Fruit fly (Drosophila melanogaster) whole organism, prepupa: ENCODE results near the gene CG13071.

Source experiments
- Blimp-1 ChIP-seq: fragments of 200-800 bp; sonication (Bioruptor generic); optimal IDR thresholded peaks from 3 replicates; lab custom pipeline; 2017; ENCODE audit warnings: missing biosample characterization, missing genetic modification characterization, mild to moderate bottlenecking, moderate library complexity, missing genetic modification reagents
- CG10631 ChIP-seq: fragments of 200-800 bp; sonication (Bioruptor generic); optimal IDR thresholded peaks from 2 replicates; lab custom pipeline; 2016; ENCODE audit warnings: missing biosample characterization, missing genetic modification characterization
- CG11294 ChIP-seq: fragments of 200-800 bp; sonication (Bioruptor generic); IDR thresholded peaks from 2 replicates; pipeline ENCODE4 v1.3.6; 2022; ENCODE audit warnings: missing biosample characterization, missing genetic modification characterization
- CG11762 ChIP-seq: fragments of 200-800 bp; sonication (Bioruptor generic); optimal IDR thresholded peaks from 3 replicates; lab custom pipeline; 2016; ENCODE audit warnings: missing biosample characterization, missing genetic modification characterization; ENCODE audit not compliant: insufficient read depth
- CG11902 ChIP-seq: fragments of 200-800 bp; sonication (Bioruptor generic); optimal IDR thresholded peaks from 3 replicates; lab custom pipeline; 2016; ENCODE audit warnings: missing biosample characterization, missing genetic modification characterization
- CG15336 ChIP-seq: fragments of 200-800 bp; sonication (Bioruptor generic); IDR thresholded peaks from 2 replicates; pipeline ENCODE4 v1.3.6; 2022; ENCODE audit warnings: missing biosample characterization, missing genetic modification characterization
- CG1621 ChIP-seq: fragments of 200-800 bp; sonication (Bioruptor generic); optimal IDR thresholded peaks from 3 replicates; lab custom pipeline; 2018; ENCODE audit warnings: missing biosample characterization, mild to moderate bottlenecking, missing genetic modification characterization
- CG16779 ChIP-seq: fragments of 200-800 bp; sonication (Bioruptor generic); optimal IDR thresholded peaks from 3 replicates; lab custom pipeline; 2017; ENCODE audit warnings: missing biosample characterization, mild to moderate bottlenecking, missing genetic modification characterization
- CG32006 ChIP-seq: fragments of 200-800 bp; sonication (Bioruptor generic); optimal IDR thresholded peaks from 3 replicates; lab custom pipeline; 2017; ENCODE audit warnings: missing biosample characterization, mild to moderate bottlenecking, missing genetic modification characterization
- CG3919 ChIP-seq: fragments of 200-800 bp; sonication (Bioruptor generic); optimal IDR thresholded peaks from 3 replicates; lab custom pipeline; 2016; ENCODE audit warnings: missing biosample characterization, missing genetic modification characterization
- CG4318 ChIP-seq: fragments of 200-800 bp; sonication (Bioruptor generic); optimal IDR thresholded peaks from 3 replicates; lab custom pipeline; 2017; ENCODE audit warnings: missing biosample characterization, mild to moderate bottlenecking, missing genetic modification characterization
- CG6163 ChIP-seq: fragments of 200-800 bp; sonication (Bioruptor generic); IDR thresholded peaks from 3 replicates; pipeline ENCODE4 v1.3.6; 2022; ENCODE audit warnings: missing biosample characterization, missing genetic modification characterization
- CG6792 ChIP-seq: fragments of 200-800 bp; sonication (Bioruptor generic); optimal IDR thresholded peaks from 3 replicates; lab custom pipeline; 2016; ENCODE audit warnings: missing biosample characterization, missing genetic modification characterization
- CG6808 ChIP-seq: fragments of 200-800 bp; sonication (Bioruptor generic); optimal IDR thresholded peaks from 3 replicates; lab custom pipeline; 2017; ENCODE audit warnings: missing biosample characterization, missing genetic modification characterization, mild to moderate bottlenecking, moderate library complexity, missing genetic modification reagents
- CG6854 ChIP-seq: fragments of 200-800 bp; sonication (Bioruptor generic); optimal IDR thresholded peaks from 2 replicates; lab custom pipeline; 2017; ENCODE audit warnings: missing biosample characterization, mild to moderate bottlenecking, missing genetic modification characterization
- CG7368 ChIP-seq: fragments of 200-800 bp; sonication (Bioruptor generic); optimal IDR thresholded peaks from 3 replicates; lab custom pipeline; 2016; ENCODE audit warnings: missing biosample characterization, missing genetic modification characterization
- CG8319 ChIP-seq: fragments of 200-800 bp; sonication (Bioruptor generic); optimal IDR thresholded peaks from 3 replicates; lab custom pipeline; 2016; ENCODE audit warnings: missing biosample characterization, missing genetic modification characterization
- CG9139 ChIP-seq: fragments of 200-800 bp; sonication (Bioruptor generic); optimal IDR thresholded peaks from 3 replicates; lab custom pipeline; 2017; ENCODE audit warnings: missing biosample characterization, mild to moderate bottlenecking, missing genetic modification characterization
- Eip75B ChIP-seq: fragments of 200-800 bp; sonication (Bioruptor generic); optimal IDR thresholded peaks from 3 replicates; lab custom pipeline; 2016; ENCODE audit warnings: missing biosample characterization, missing genetic modification characterization
- Eip78C ChIP-seq: fragments of 200-800 bp; sonication (Bioruptor generic); peaks from one replicate; lab custom pipeline; 2016; ENCODE audit warnings: missing biosample characterization, missing genetic modification characterization
- Eip93F ChIP-seq: fragments of 200-800 bp; sonication (Bioruptor generic); optimal IDR thresholded peaks from 2 replicates; lab custom pipeline; 2016; ENCODE audit warnings: missing biosample characterization, mild to moderate bottlenecking, missing genetic modification characterization
- Gug ChIP-seq: fragments of 200-800 bp; sonication (Bioruptor generic); IDR thresholded peaks from 2 replicates; pipeline ENCODE4 v1.3.6; 2022; ENCODE audit warnings: missing biosample characterization, missing genetic modification characterization
- Hr38 ChIP-seq: sonication (Bioruptor generic); optimal IDR thresholded peaks from 2 replicates; lab custom pipeline; 2016; ENCODE audit warnings: missing biosample characterization, missing genetic modification characterization
- Hr39 ChIP-seq: fragments of 200-800 bp; sonication (Bioruptor generic); optimal IDR thresholded peaks from 2 replicates; lab custom pipeline; 2016; ENCODE audit warnings: missing biosample characterization, missing genetic modification characterization
- Lpt ChIP-seq: fragments of 200-800 bp; sonication (Bioruptor generic); optimal IDR thresholded peaks from 3 replicates; lab custom pipeline; 2016; ENCODE audit warnings: missing biosample characterization, missing genetic modification characterization
- Met ChIP-seq: fragments of 200-800 bp; sonication (Bioruptor generic); optimal IDR thresholded peaks from 3 replicates; lab custom pipeline; 2016; ENCODE audit warnings: missing biosample characterization, missing genetic modification characterization
- OdsH ChIP-seq: fragments of 200-800 bp; sonication (Bioruptor generic); optimal IDR thresholded peaks from 3 replicates; lab custom pipeline; 2016; ENCODE audit warnings: missing biosample characterization, missing genetic modification characterization
- Smox ChIP-seq: fragments of 200-800 bp; sonication (Bioruptor generic); optimal IDR thresholded peaks from 3 replicates; lab custom pipeline; 2016; ENCODE audit warnings: missing biosample characterization, missing genetic modification characterization
- Sox102F ChIP-seq: fragments of 200-800 bp; sonication (Bioruptor generic); optimal IDR thresholded peaks from 2 replicates; lab custom pipeline; 2016; ENCODE audit warnings: missing biosample characterization, mild to moderate bottlenecking, missing genetic modification characterization
- Sox15 ChIP-seq: fragments of 200-800 bp; sonication (Bioruptor generic); optimal IDR thresholded peaks from 3 replicates; lab custom pipeline; 2016; ENCODE audit warnings: missing biosample characterization, missing genetic modification characterization
- achi ChIP-seq: fragments of 200-800 bp; sonication (Bioruptor generic); optimal IDR thresholded peaks from 3 replicates; lab custom pipeline; 2016; ENCODE audit warnings: missing biosample characterization, missing genetic modification characterization
- acj6 ChIP-seq: fragments of 200-800 bp; sonication (Bioruptor generic); optimal IDR thresholded peaks from 3 replicates; lab custom pipeline; 2016; ENCODE audit warnings: missing biosample characterization, missing genetic modification characterization
- cyc ChIP-seq: fragments of 200-800 bp; sonication (Bioruptor generic); optimal IDR thresholded peaks from 3 replicates; lab custom pipeline; 2016; ENCODE audit warnings: missing biosample characterization, missing genetic modification characterization
- dac ChIP-seq: fragments of 200-800 bp; sonication (Bioruptor generic); optimal IDR thresholded peaks from 2 replicates; lab custom pipeline; 2017; ENCODE audit warnings: missing biosample characterization, mild to moderate bottlenecking, missing genetic modification characterization
- dsx ChIP-seq: fragments of 200-800 bp; optimal IDR thresholded peaks from 3 replicates; lab custom pipeline; 2019; ENCODE audit warnings: missing biosample characterization, mild to moderate bottlenecking, missing genetic modification characterization, moderate library complexity; ENCODE audit not compliant: poor library complexity, severe bottlenecking
- eg ChIP-seq: fragments of 200-800 bp; sonication (Bioruptor generic); IDR thresholded peaks from 3 replicates; pipeline ENCODE4 v1.3.6; 2022; ENCODE audit warnings: missing biosample characterization, missing genetic modification characterization
- esn ChIP-seq: fragments of 200-800 bp; sonication (Bioruptor generic); optimal IDR thresholded peaks from 2 replicates; lab custom pipeline; 2016; ENCODE audit warnings: missing biosample characterization, mild to moderate bottlenecking, missing genetic modification characterization, moderate library complexity
- fd59A ChIP-seq: fragments of 200-800 bp; sonication (Bioruptor generic); optimal IDR thresholded peaks from 2 replicates; lab custom pipeline; 2017; ENCODE audit warnings: missing biosample characterization, mild to moderate bottlenecking, missing genetic modification characterization, missing genetic modification reagents
- fd85E ChIP-seq: fragments of 200-800 bp; sonication (Bioruptor generic); optimal IDR thresholded peaks from 3 replicates; lab custom pipeline; 2016; ENCODE audit warnings: missing biosample characterization, missing genetic modification characterization
- fkh ChIP-seq: fragments of 200-800 bp; sonication (Bioruptor generic); optimal IDR thresholded peaks from 3 replicates; lab custom pipeline; 2017; ENCODE audit warnings: missing biosample characterization, mild to moderate bottlenecking, missing genetic modification characterization, moderate library complexity
- lz ChIP-seq: fragments of 200-800 bp; sonication (Bioruptor generic); optimal IDR thresholded peaks from 3 replicates; lab custom pipeline; 2016; ENCODE audit warnings: missing biosample characterization, missing genetic modification characterization
- net ChIP-seq: fragments of 200-800 bp; sonication (Bioruptor generic); optimal IDR thresholded peaks from 3 replicates; lab custom pipeline; 2016; ENCODE audit warnings: missing biosample characterization, missing genetic modification characterization
- pdm3 ChIP-seq: fragments of 200-800 bp; sonication (Bioruptor generic); optimal IDR thresholded peaks from 3 replicates; lab custom pipeline; 2016; ENCODE audit warnings: missing biosample characterization, missing genetic modification characterization
- salr ChIP-seq, 2 experiments: fragments of 200-800 bp; sonication (Bioruptor generic); optimal IDR thresholded peaks; 3 replicates each; lab custom pipeline; 2016 to 2018; ENCODE audit warnings: missing biosample characterization in 2 of 2, missing genetic modification characterization in 2 of 2, mild to moderate bottlenecking in 1 of 2
- spab ChIP-seq: fragments of 200-800 bp; sonication (Bioruptor generic); optimal IDR thresholded peaks from 2 replicates; lab custom pipeline; 2017; ENCODE audit warnings: missing biosample characterization, mild to moderate bottlenecking, missing genetic modification characterization, missing genetic modification reagents
- ss ChIP-seq, 2 experiments: fragments of 200-800 bp; sonication (Bioruptor generic); optimal IDR thresholded peaks; 2 replicates in 1 of 2; 3 replicates in 1 of 2; lab custom pipeline; 2017 to 2018; ENCODE audit warnings: mild to moderate bottlenecking in 2 of 2, missing biosample characterization in 2 of 2, missing genetic modification characterization in 2 of 2, moderate library complexity in 1 of 2
- svp ChIP-seq: fragments of 200-800 bp; sonication (Bioruptor generic); peaks from one replicate; lab custom pipeline; 2016; ENCODE audit warnings: missing biosample characterization, missing genetic modification characterization
- topi ChIP-seq: fragments of 200-800 bp; sonication (Bioruptor generic); optimal IDR thresholded peaks from 3 replicates; lab custom pipeline; 2016; ENCODE audit warnings: missing biosample characterization, missing genetic modification characterization
- vri ChIP-seq: fragments of 200-800 bp; sonication (Bioruptor generic); optimal IDR thresholded peaks from 3 replicates; lab custom pipeline; 2016; ENCODE audit warnings: missing biosample characterization, mild to moderate bottlenecking, missing genetic modification characterization

Gene CG13071

dm6 chr3L:16217935-16218334, 44.6 kb upstream of the CG13071 start (continued):
- TF ChIP-seq fd59A (GFP tag; lab: Kevin White, UChicago): peak; percentile 34
- peak; percentile 41 for TF ChIP-seq net (GFP tag; lab: Kevin White, UChicago)
- TF ChIP-seq Eip75B: peak; percentile 74
- TF ChIP-seq Sox102F (GFP tag; lab: Kevin White, UChicago): no peak
- peak; percentile 65 for TF ChIP-seq Gug
- peak; percentile 48 for TF ChIP-seq pdm3 (GFP tag; lab: Kevin White, UChicago)
- peak; percentile 66 for TF ChIP-seq OdsH (GFP tag; lab: Kevin White, UChicago)
- peak in 1 of 2 experiments; percentile 69 for TF ChIP-seq salr (GFP tag; optimal IDR thresholded peaks at IDR 0.05; lab: Kevin White, UChicago)
- peak; percentile 83 for TF ChIP-seq eg (GFP tag; lab: Robert Waterston, UW)
- TF ChIP-seq CG11294: 0 out of 2 replicates have a peak, but pooled peaks have one; percentile 38
- TF ChIP-seq CG32006 (GFP tag; lab: Kevin White, UChicago): peak; percentile 56
- TF ChIP-seq spab (GFP tag; lab: Kevin White, UChicago): no peak
- no peak for TF ChIP-seq CG11902 (GFP tag; lab: Kevin White, UChicago)
- peak; percentile 30 for TF ChIP-seq CG6792 (GFP tag; lab: Kevin White, UChicago)
- no peak for TF ChIP-seq Sox15 (GFP tag; lab: Kevin White, UChicago)
- peak; percentile 16 for TF ChIP-seq CG1621 (tag; lab: Kevin White, UChicago)
- peak; percentile 72 for TF ChIP-seq CG10631 (GFP tag; lab: Kevin White, UChicago)
- peak; percentile 28 for TF ChIP-seq topi (GFP tag; lab: Kevin White, UChicago)
- TF ChIP-seq CG6163 (GFP tag; lab: Robert Waterston, UW): peak; percentile 83
- no peak for TF ChIP-seq ss (GFP tag; optimal IDR thresholded peaks at IDR 0.05; lab: Kevin White, UChicago)
- TF ChIP-seq acj6 (GFP tag; lab: Kevin White, UChicago): peak; percentile 55
- peak; percentile 43 for TF ChIP-seq CG11762 (GFP tag; lab: Kevin White, UChicago)
- peak; percentile 78 for TF ChIP-seq Lpt (GFP tag; lab: Kevin White, UChicago)
- TF ChIP-seq svp (GFP tag; lab: Kevin White, UChicago): no peak
- TF ChIP-seq CG16779 (tag; lab: Kevin White, UChicago): no peak
- TF ChIP-seq vri (GFP tag; lab: Kevin White, UChicago): no peak
- peak; percentile 40 for TF ChIP-seq dac (GFP tag; lab: Kevin White, UChicago)
- peak; percentile 75 for TF ChIP-seq achi (GFP tag; lab: Kevin White, UChicago)
- TF ChIP-seq Met (GFP tag; lab: Kevin White, UChicago): peak; percentile 49
- peak; percentile 11 for TF ChIP-seq Hr39 (GFP tag; lab: Kevin White, UChicago)
- no peak for TF ChIP-seq Smox
- TF ChIP-seq fd85E: peak; percentile 12
- TF ChIP-seq CG3919 (GFP tag; lab: Kevin White, UChicago): peak; percentile 72
- no peak for TF ChIP-seq Blimp-1

DNA sequence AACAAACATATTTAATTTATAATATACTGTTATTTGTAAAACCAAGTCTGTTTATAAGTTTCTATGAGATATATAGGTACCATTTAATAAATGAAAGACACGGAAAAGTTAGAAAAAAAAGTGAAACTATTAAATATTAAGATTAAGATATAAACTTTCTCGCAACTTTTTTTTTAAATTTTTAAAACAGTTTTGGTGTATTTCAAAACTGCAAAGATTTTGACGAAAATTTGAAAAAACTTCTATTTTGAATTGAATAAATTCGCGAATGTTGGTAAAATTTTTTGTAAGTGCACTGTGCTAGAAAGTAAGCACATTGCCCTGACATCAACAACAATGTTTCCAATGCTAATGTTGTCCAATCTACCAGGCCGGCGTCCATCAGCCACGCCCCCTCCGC, 41.3 kb upstream of the CG13071 start:
- TF ChIP-seq Eip78C (GFP tag; lab: Kevin White, UChicago) (peak; percentile 63), CG9139 (GFP tag; lab: Kevin White, UChicago) (no peak), esn (no peak), Eip93F (GFP tag; lab: Kevin White, UChicago) (no peak), net (GFP tag; lab: Kevin White, UChicago) (no peak), CG3919 (GFP tag; lab: Kevin White, UChicago) (peak; percentile 7), CG6854 (GFP tag; lab: Kevin White, UChicago) (no peak), OdsH (GFP tag; lab: Kevin White, UChicago) (no peak), spab (GFP tag; lab: Kevin White, UChicago) (no peak), fkh (GFP tag; lab: Kevin White, UChicago) (no peak), vri (GFP tag; lab: Kevin White, UChicago) (no peak), CG11762 (GFP tag; lab: Kevin White, UChicago) (no peak), eg (GFP tag; lab: Robert Waterston, UW) (no peak), CG7368 (GFP tag; lab: Kevin White, UChicago) (no peak), CG4318 (GFP tag; lab: Kevin White, UChicago) (peak; percentile 32), CG15336 (GFP tag; lab: Robert Waterston, UW) (no peak), cyc (GFP tag; lab: Kevin White, UChicago) (no peak), Eip75B (no peak), Hr38 (no peak), lz (GFP tag; lab: Kevin White, UChicago) (no peak), fd85E (no peak), acj6 (GFP tag; lab: Kevin White, UChicago) (no peak), CG6163 (GFP tag; lab: Robert Waterston, UW) (no peak), CG32006 (GFP tag; lab: Kevin White, UChicago) (peak; percentile 47), ss (GFP tag; optimal IDR thresholded peaks at IDR 0.05; lab: Kevin White, UChicago) (no peak), dsx (GFP tag; lab: Kevin White, UChicago) (no peak), CG6808 (GFP tag; lab: Kevin White, UChicago) (no peak), CG8319 (GFP tag; lab: Kevin White, UChicago) (no peak), Lpt (GFP tag; lab: Kevin White, UChicago) (peak; percentile 1)
